Fruit fly (Drosophila melanogaster): ENCODE measurements around the gene CG14411.

Gene CG14411

dm6 chrX:14841893-14842505 is 9.6 kb downstream of the CG14411 start (continued):
- no peak for TF ChIP-seq jumu (GFP tag; optimal IDR thresholded peaks at IDR 0.05)
- peak; percentile 32 for TF ChIP-seq lab (GFP tag; optimal IDR thresholded peaks at IDR 0.05)
- TF ChIP-seq CG11695 (GFP tag; IDR thresholded peaks at IDR 0.05): no peak
- peak; percentile 24 for TF ChIP-seq CG7928 (GFP tag; optimal IDR thresholded peaks at IDR 0.05)
- no peak; the same call in 1 of the 2 replicates for TF ChIP-seq CG9932 (GFP tag; IDR thresholded peaks at IDR 0.05)
- no peak for TF ChIP-seq nerfin-2 (GFP tag; IDR thresholded peaks at IDR 0.05; ENCODE audit: partially characterized antibody)
- no peak for TF ChIP-seq CTCF (GFP tag; optimal IDR thresholded peaks at IDR 0.05)
- peak; percentile 11 for TF ChIP-seq CG11504 (tag; optimal IDR thresholded peaks at IDR 0.05)
- TF ChIP-seq emc (GFP tag; optimal IDR thresholded peaks at IDR 0.05): no peak
- TF ChIP-seq CG14860 (GFP tag; IDR thresholded peaks at IDR 0.05; ENCODE audit: partially characterized antibody): no peak
- TF ChIP-seq ranshi (GFP tag; IDR thresholded peaks at IDR 0.05): no peak
- TF ChIP-seq CG10209 (GFP tag; optimal IDR thresholded peaks at IDR 0.05): no peak
- 0 out of 3 replicates have a peak, but pooled peaks have one; percentile 28 for TF ChIP-seq Optix (GFP tag; IDR thresholded peaks at IDR 0.05)
- TF ChIP-seq Oli (tag; optimal IDR thresholded peaks at IDR 0.05): no peak
- no peak for TF ChIP-seq mld (GFP tag; IDR thresholded peaks at IDR 0.05; ENCODE audit: partially characterized antibody)
- TF ChIP-seq Myb (GFP tag; optimal IDR thresholded peaks at IDR 0.05): no peak
- no peak for TF ChIP-seq CG10321 (GFP tag; IDR thresholded peaks at IDR 0.05)
- no peak for TF ChIP-seq CG4282 (GFP tag; optimal IDR thresholded peaks at IDR 0.05)
- no peak for TF ChIP-seq C15 (GFP tag; IDR thresholded peaks at IDR 0.05)
- TF ChIP-seq CG34224 (GFP tag; IDR thresholded peaks at IDR 0.05; ENCODE audit: partially characterized antibody): no peak
- TF ChIP-seq CG15269 (tag; optimal IDR thresholded peaks at IDR 0.05): no peak
- no peak for TF ChIP-seq da (GFP tag; optimal IDR thresholded peaks at IDR 0.05)
- no peak for TF ChIP-seq CG6654 (GFP tag; optimal IDR thresholded peaks at IDR 0.05)
- TF ChIP-seq Poxn (GFP tag; IDR thresholded peaks at IDR 0.05): no peak
- TF ChIP-seq CG17612 (GFP tag; IDR thresholded peaks at IDR 0.05): no peak
- no peak for TF ChIP-seq Lhr (GFP tag; optimal IDR thresholded peaks at IDR 0.05)
- TF ChIP-seq p53 (GFP tag; optimal IDR thresholded peaks at IDR 0.05): no peak
- peak; percentile 1 for TF ChIP-seq caup (GFP tag; optimal IDR thresholded peaks at IDR 0.05; ENCODE audit: severe bottlenecking)
- TF ChIP-seq E2f1 (GFP tag; IDR thresholded peaks at IDR 0.05): no peak
- TF ChIP-seq CG6813 (GFP tag; optimal IDR thresholded peaks at IDR 0.05): no peak
- no peak for TF ChIP-seq GATAe (GFP tag; conservative IDR thresholded peaks at IDR 0.05)
- TF ChIP-seq Dref (GFP tag; IDR thresholded peaks at IDR 0.05): no peak
- no peak for TF ChIP-seq Kr (GFP tag; optimal IDR thresholded peaks at IDR 0.05)
- no peak for TF ChIP-seq slp2 (GFP tag; optimal IDR thresholded peaks at IDR 0.05)
- TF ChIP-seq Atf6 (GFP tag; IDR thresholded peaks at IDR 0.05): peak; percentile 38; the same call in 1 of the 2 replicates
- TF ChIP-seq CG12219 (GFP tag; optimal IDR thresholded peaks at IDR 0.05): no peak
- no peak for TF ChIP-seq CG6791 (GFP tag; IDR thresholded peaks at IDR 0.05; ENCODE audit: partially characterized antibody)
- TF ChIP-seq Mes4 (GFP tag; optimal IDR thresholded peaks at IDR 0.05): no peak
- no peak for TF ChIP-seq CG12071 (GFP tag; optimal IDR thresholded peaks at IDR 0.05)
- no peak for TF ChIP-seq vvl (GFP tag; IDR thresholded peaks at IDR 0.05)
- TF ChIP-seq bowl (GFP tag; IDR thresholded peaks at IDR 0.05): no peak
- peak; percentile 19 for TF ChIP-seq Deaf1 (tag; optimal IDR thresholded peaks at IDR 0.05)
- no peak for TF ChIP-seq repo (GFP tag; optimal IDR thresholded peaks at IDR 0.05)
- TF ChIP-seq CG14441 (GFP tag; IDR thresholded peaks at IDR 0.05): no peak
- TF ChIP-seq Taf1 (GFP tag; IDR thresholded peaks at IDR 0.05): no peak
- no peak for TF ChIP-seq H15 (GFP tag; IDR thresholded peaks at IDR 0.05)
- peak; percentile 0 for TF ChIP-seq phol (tag; optimal IDR thresholded peaks at IDR 0.05)
- TF ChIP-seq CG11723 (GFP tag; optimal IDR thresholded peaks at IDR 0.05): no peak
- TF ChIP-seq sna (GFP tag; IDR thresholded peaks at IDR 0.05; ENCODE audit: partially characterized antibody): no peak
- no peak for TF ChIP-seq hkb (optimal IDR thresholded peaks at IDR 0.05)
- peak; percentile 35; the same call in 1 of the 2 replicates for TF ChIP-seq hkb (GFP tag; IDR thresholded peaks at IDR 0.05)
